Fruit fly (Drosophila melanogaster): Measurements from ENCODE around the gene CG8260.
A peak's percentile ranks its signal among the peaks of the same experiment; 100 is the strongest.

Gene CG8260

DNA sequence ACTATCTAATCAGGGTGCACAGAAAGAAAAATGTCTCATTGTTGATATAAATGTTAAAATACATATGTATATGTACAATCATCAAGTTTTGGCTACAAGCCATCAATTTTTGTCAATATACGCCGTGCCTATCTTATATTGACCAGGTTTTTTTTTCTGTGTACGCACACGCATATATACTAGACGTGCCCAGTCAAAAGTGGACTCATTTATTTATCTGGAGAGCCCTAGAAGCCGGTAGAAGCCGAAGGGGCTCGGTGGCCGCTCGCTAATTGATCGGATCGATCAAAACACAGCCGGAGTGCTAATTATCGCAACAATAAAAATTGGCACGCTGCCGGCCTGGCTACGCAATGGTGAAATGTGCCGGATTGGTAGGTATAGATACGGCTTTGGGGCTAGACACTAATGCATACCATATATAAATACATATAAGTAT, 15.8 kb upstream of the CG8260 start (continued):
- TF ChIP-seq chn (GFP tag; optimal IDR thresholded peaks at IDR 0.05) (peak; percentile 44), Nf-YA (GFP tag; IDR thresholded peaks at IDR 0.05) (0 out of 2 replicates have a peak, but pooled peaks have one; percentile 48), Trl (optimal IDR thresholded peaks at IDR 0.05) (no peak), Trl (GFP tag; optimal IDR thresholded peaks at IDR 0.05) (peak; percentile 46), CG34376 (GFP tag; optimal IDR thresholded peaks at IDR 0.05) (peak; percentile 66), CG15601 (tag; optimal IDR thresholded peaks at IDR 0.05) (no peak), D (optimal IDR thresholded peaks at IDR 0.05) (no peak), D (GFP tag; optimal IDR thresholded peaks at IDR 0.05) (no peak), CG11723 (GFP tag; optimal IDR thresholded peaks at IDR 0.05) (no peak), TFAM (GFP tag; optimal IDR thresholded peaks at IDR 0.05) (no peak), fd3F (GFP tag; optimal IDR thresholded peaks at IDR 0.05) (peak; percentile 60), Neu2 (GFP tag; optimal IDR thresholded peaks at IDR 0.05; ENCODE audit: borderline replicate concordance) (no peak), wek (GFP tag; optimal IDR thresholded peaks at IDR 0.05) (no peak), Antp (GFP tag; optimal IDR thresholded peaks at IDR 0.05) (peak; percentile 44), otp (GFP tag; IDR thresholded peaks at IDR 0.05) (peak; percentile 62; the same call in 1 of the 3 replicates), sr (GFP tag; IDR thresholded peaks at IDR 0.05) (no peak), esg (GFP tag; conservative IDR thresholded peaks at IDR 0.05) (peak; percentile 50), Six4 (GFP tag; optimal IDR thresholded peaks at IDR 0.05) (peak; percentile 31), Rx (GFP tag; IDR thresholded peaks at IDR 0.05) (peak; percentile 50; the same call in 1 of the 2 replicates), Lpt (GFP tag; optimal IDR thresholded peaks at IDR 0.05) (no peak), CG8281 (tag; optimal IDR thresholded peaks at IDR 0.05) (peak; percentile 44), fu2 (GFP tag; optimal IDR thresholded peaks at IDR 0.05) (peak; percentile 37), Side (GFP tag; optimal IDR thresholded peaks at IDR 0.05) (peak; percentile 39), jigr1 (GFP tag; IDR thresholded peaks at IDR 0.05) (no peak), Dfd (GFP tag; optimal IDR thresholded peaks at IDR 0.05) (no peak), nau (GFP tag; optimal IDR thresholded peaks at IDR 0.05) (no peak), en (GFP tag; optimal IDR thresholded peaks at IDR 0.05) (no peak), her (GFP tag; optimal IDR thresholded peaks at IDR 0.05) (peak; percentile 47), bsh (GFP tag; optimal IDR thresholded peaks at IDR 0.05) (peak; percentile 5 to 66), CG1529 (GFP tag; optimal IDR thresholded peaks at IDR 0.05) (peak; percentile 30), ara (GFP tag; IDR thresholded peaks at IDR 0.05) (peak; percentile 53; the same call in 1 of the 2 replicates), kni (GFP tag; optimal IDR thresholded peaks at IDR 0.05) (no peak), mld (GFP tag; IDR thresholded peaks at IDR 0.05; ENCODE audit: partially characterized antibody) (no peak), CG4282 (GFP tag; optimal IDR thresholded peaks at IDR 0.05) (no peak), CoRest (tag; optimal IDR thresholded peaks at IDR 0.05) (peak; percentile 71), CG43689 (GFP tag; IDR thresholded peaks at IDR 0.05) (peak; percentile 59), CG15011 (GFP tag; optimal IDR thresholded peaks at IDR 0.05) (peak; percentile 41), CG8924 (tag; optimal IDR thresholded peaks at IDR 0.05) (peak; percentile 57), CG7357 (GFP tag; IDR thresholded peaks at IDR 0.05) (peak; percentile 26; the same call in 1 of the 3 replicates), pb (GFP tag; optimal IDR thresholded peaks at IDR 0.05) (no peak), CG12104 (GFP tag; optimal IDR thresholded peaks at IDR 0.05) (no peak), CG9727 (GFP tag; optimal IDR thresholded peaks at IDR 0.05) (peak; percentile 60), HHEX (GFP tag; optimal IDR thresholded peaks at IDR 0.05) (peak; percentile 80), dan (GFP tag; IDR thresholded peaks at IDR 0.05) (no peak), D19B (GFP tag; optimal IDR thresholded peaks at IDR 0.05) (peak; percentile 66), dm (GFP tag; optimal IDR thresholded peaks at IDR 0.05) (no peak), GATAe (GFP tag; conservative IDR thresholded peaks at IDR 0.05) (peak; percentile 97), CG7963 (GFP tag; IDR thresholded peaks at IDR 0.05; ENCODE audit: partially characterized antibody) (no peak), ssp (GFP tag; IDR thresholded peaks at IDR 0.05) (peak; percentile 47), tin (GFP tag; optimal IDR thresholded peaks at IDR 0.05) (peak; percentile 49), CG8765 (GFP tag; IDR thresholded peaks at IDR 0.05) (no peak), CG1647 (GFP tag; optimal IDR thresholded peaks at IDR 0.05) (no peak)
